Worm (Caenorhabditis elegans) whole organism, midembryonic: ENCODE results near the gene txdc-12.2.
A peak's percentile ranks its signal among the peaks of the same experiment; 100 is the strongest.

ENCODE experiments used
- T22C8.4 ChIP-seq: fragments of 200-800 bp; sonication (Bioruptor generic); IDR thresholded peaks from 2 replicates; pipeline ENCODE4 v1.3.6; 2022; ENCODE audit warnings: missing genetic modification characterization, missing compliant biosample characterization
- cog-1 ChIP-seq: sonication (generic microtip); optimal IDR thresholded peaks from 2 replicates; lab custom pipeline; 2016; ENCODE audit warnings: missing genetic modification characterization, missing compliant biosample characterization
- flt-1 ChIP-seq: fragments of 200-800 bp; sonication (Bioruptor generic); IDR thresholded peaks from 2 replicates; pipeline ENCODE4 v1.3.6; 2022; ENCODE audit warnings: missing genetic modification characterization, missing compliant biosample characterization
- klf-2 ChIP-seq: fragments of 200-800 bp; sonication (Bioruptor generic); conservative IDR thresholded peaks from 2 replicates; pipeline ENCODE4 v1.3.6; 2022; ENCODE audit warnings: missing genetic modification reagents, missing genetic modification characterization, missing compliant biosample characterization
- med-1 ChIP-seq: sonication (generic microtip); optimal IDR thresholded peaks from 2 replicates; lab custom pipeline; 2017; ENCODE audit warnings: missing genetic modification characterization, mild to moderate bottlenecking, missing compliant biosample characterization, antibody characterized with exemption, missing genetic modification reagents; ENCODE audit not compliant: insufficient read depth
- ref-1 ChIP-seq: fragments of 200-800 bp; sonication (Bioruptor generic); conservative IDR thresholded peaks from 2 replicates; pipeline ENCODE4 v1.3.6; 2022; ENCODE audit warnings: missing genetic modification reagents, missing genetic modification characterization, missing compliant biosample characterization
- tab-1 ChIP-seq: fragments of 200-800 bp; sonication (Bioruptor generic); IDR thresholded peaks from 2 replicates; pipeline ENCODE4 v1.3.6; 2022; ENCODE audit warnings: missing genetic modification characterization, missing compliant biosample characterization
- ztf-23 ChIP-seq: fragments of 200-800 bp; sonication (Bioruptor generic); IDR thresholded peaks from 2 replicates; pipeline ENCODE4 v1.3.6; 2022; ENCODE audit warnings: missing genetic modification reagents, missing genetic modification characterization, missing compliant biosample characterization
- ztf-29 ChIP-seq: fragments of 200-800 bp; sonication (Bioruptor generic); IDR thresholded peaks from 2 replicates; pipeline ENCODE4 v1.3.6; 2022; ENCODE audit warnings: missing genetic modification reagents, missing genetic modification characterization, missing compliant biosample characterization

txdc-12.2 gene

DNA sequence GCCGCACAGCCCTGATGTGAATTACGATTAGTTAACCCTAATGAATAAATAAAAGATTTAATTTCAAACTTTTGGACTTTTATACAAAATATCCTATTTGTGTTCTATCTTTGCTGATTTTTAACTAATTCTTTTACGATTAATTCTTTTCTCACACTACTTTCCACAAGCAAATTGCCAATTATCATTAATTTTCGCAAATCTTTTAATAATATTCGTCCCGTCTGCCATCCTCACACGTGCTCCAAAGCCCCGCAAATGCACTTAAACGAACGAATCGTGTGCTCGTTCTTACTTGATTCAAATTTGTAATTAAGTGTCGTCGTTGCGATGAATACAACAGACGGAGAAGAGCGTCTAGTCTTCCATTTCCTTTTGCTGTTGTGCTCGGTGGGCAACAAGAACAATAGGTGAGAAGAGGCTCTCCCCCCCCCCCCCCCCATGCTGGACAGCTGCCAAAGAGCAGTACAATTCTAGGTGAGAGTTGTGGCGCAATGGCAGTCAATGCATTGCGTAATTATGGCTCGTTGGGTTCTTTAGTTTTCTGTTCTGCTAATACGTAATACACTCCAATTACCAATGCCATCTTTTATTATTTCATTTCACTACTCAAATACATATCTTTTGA is 29.6 kb upstream of the txdc-12.2 start:
- no peak for TF ChIP-seq ref-1
- TF ChIP-seq med-1 (GFP tag; lab: Kevin White, UChicago): no peak
- TF ChIP-seq T22C8.4: no peak
- no peak for TF ChIP-seq cog-1 (tag; lab: Kevin White, UChicago)
- TF ChIP-seq flt-1 (GFP tag; lab: Robert Waterston, UW): peak; percentile 59; the same call in 1 of the 2 replicates
- 0 out of 2 replicates have a peak, but pooled peaks have one; percentile 53 for TF ChIP-seq ztf-23 (GFP tag; lab: Robert Waterston, UW)
- TF ChIP-seq tab-1 (GFP tag; lab: Robert Waterston, UW): 0 out of 2 replicates have a peak, but pooled peaks have one; percentile 22

DNA sequence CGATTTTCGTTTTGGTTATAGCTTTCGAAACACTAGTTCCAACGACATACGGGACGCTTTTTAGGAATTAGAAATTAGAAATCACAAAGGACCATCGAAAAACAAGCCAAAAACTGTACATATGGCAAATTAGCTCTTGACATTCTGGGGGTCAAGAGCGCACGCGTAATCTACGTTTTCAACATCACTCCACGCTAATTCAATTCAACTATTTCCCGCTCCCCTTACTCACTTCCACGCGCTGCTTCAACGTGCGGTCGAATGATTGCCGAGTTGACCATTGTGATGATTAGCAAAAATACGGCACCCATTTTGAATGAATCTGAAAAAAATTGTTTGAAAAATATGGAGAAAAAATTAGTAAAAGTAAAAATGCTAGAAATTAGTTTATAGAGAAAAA is 28.6 kb upstream of the txdc-12.2 start:
- no peak for TF ChIP-seq ztf-23 (GFP tag; lab: Robert Waterston, UW)

DNA sequence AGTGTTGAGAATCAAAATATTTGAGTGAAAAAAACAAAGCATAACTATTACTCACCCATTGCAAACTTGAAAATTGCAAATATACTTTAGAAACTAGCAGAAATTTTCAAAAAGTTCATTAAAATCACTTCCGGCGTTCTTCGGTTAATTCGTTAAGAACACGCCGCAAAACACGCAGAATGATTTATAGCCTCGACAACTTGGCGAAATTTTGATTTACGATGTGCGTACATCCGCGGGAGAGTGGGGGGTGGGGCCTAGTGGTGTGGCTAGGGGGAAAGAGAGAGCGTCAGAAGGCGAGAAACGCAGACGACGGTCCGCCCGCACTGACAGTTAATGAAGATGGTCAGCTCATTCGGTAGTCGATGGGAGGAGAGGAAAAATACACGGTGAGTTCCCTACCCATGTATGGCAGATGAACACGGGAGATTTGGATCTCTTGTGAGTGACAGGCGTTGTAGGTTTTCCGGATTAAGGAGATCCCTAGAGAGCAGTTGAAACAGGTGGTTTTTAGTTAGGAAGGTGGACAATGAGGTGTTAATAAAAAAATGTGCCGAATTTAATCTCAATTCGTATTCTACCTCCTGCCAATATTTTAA is 28.0 kb upstream of the txdc-12.2 start, which contains the start of gene igcm-4:
TSS of gene igcm-4 (minus strand) at position 237 of the 599 bp plus-strand sequence.
- TF ChIP-seq cog-1 (tag; lab: Kevin White, UChicago): peak; percentile 27
- 0 out of 2 replicates have a peak, but pooled peaks have one; percentile 40 for TF ChIP-seq flt-1 (GFP tag; lab: Robert Waterston, UW)
- no peak for TF ChIP-seq T22C8.4
- no peak for TF ChIP-seq klf-2 (GFP tag; lab: Robert Waterston, UW)
- no peak for TF ChIP-seq med-1 (GFP tag; lab: Kevin White, UChicago)
- TF ChIP-seq ztf-29: no peak
- TF ChIP-seq tab-1 (GFP tag; lab: Robert Waterston, UW): no peak
- no peak for TF ChIP-seq ref-1
- peak; percentile 59; the same call in 1 of the 2 replicates for TF ChIP-seq ztf-23 (GFP tag; lab: Robert Waterston, UW)

DNA sequence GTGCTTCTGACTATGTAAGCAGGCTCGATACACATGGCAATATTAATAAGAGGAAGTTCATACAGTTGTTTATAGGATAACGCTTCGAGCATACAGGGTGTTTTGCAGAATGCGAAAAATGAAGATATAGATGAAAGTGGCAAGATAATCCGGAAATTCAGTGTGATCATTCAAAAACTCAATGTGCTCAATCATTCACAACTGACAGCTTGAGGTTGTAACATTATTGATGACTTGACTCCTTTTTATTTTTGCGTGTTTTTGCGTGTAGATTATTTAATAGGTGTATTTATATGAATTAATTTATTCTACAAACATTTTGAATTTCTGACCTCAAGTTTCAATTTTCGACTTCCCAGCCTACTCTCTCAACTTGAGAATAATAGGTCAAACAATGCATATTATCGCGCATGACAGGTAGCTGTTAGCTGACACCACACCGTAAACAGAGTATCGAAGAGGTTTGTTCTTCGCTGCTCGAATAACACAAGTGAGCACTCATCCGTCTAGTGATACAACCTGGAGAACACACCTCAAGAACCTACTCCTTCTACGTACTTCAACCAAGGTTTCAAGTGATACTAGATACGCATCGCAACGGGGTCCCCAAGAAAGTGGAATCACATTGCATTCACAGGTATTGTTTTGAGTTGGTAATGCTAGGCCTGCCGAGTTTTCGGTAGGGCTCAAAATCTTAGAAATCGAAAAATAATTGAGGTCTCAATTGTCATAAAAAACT is 26.9 kb upstream of the txdc-12.2 start:
- TF ChIP-seq ref-1: no peak
- TF ChIP-seq klf-2 (GFP tag; lab: Robert Waterston, UW): no peak
- TF ChIP-seq T22C8.4: no peak
- TF ChIP-seq med-1 (GFP tag; lab: Kevin White, UChicago): no peak
- TF ChIP-seq flt-1 (GFP tag; lab: Robert Waterston, UW): no peak
- TF ChIP-seq cog-1 (tag; lab: Kevin White, UChicago): no peak
- TF ChIP-seq ztf-23 (GFP tag; lab: Robert Waterston, UW): no peak
- no peak for TF ChIP-seq ztf-29
- no peak for TF ChIP-seq tab-1 (GFP tag; lab: Robert Waterston, UW)

DNA sequence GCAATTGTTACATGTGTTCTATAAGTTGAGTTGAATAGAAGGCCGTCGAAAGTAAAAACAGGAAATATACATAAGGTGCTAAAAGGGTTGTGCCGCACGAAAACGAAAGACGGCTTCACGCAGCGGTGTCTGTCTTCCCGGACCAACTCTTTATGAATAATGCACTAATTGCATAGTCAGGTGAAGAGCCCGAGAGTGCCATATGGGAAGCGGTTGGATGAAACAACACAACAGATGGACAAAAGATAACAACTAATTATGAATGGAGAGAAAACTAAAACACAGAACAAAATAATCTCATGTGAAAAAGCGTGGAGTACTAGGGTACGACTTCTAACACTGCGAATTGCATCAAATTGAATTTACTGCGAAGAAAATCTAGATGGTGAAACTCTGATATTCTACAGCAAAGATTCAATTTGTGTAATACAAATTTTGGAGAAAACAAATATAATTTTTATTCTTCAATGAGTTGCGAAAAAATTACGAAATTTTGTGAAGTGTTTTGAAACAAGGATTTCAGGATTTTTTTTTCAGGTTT is 25.3 kb upstream of the txdc-12.2 start:
- no peak for TF ChIP-seq cog-1 (tag; lab: Kevin White, UChicago)

DNA sequence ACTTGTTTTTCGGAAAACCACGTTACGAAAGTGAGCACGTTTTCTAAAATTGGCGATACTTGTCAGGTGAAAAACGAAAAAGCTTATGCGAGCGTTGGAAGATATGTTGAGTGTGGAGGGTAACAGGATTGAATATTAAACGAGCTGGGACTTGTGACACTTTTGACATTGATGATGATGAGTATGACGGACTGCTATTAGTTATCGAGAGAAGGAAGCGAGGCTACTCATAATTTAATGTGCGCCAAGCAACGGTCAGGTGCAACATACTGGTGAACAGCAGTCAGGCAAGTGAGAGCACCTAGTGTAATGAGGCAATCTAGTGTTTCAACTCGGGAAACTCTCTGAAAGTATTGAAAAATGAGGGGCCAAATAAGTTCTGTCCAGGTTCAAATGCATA is 24.0 kb upstream of the txdc-12.2 start:
- no peak for TF ChIP-seq ztf-23 (GFP tag; lab: Robert Waterston, UW)
- TF ChIP-seq cog-1 (tag; lab: Kevin White, UChicago): no peak
- no peak for TF ChIP-seq klf-2 (GFP tag; lab: Robert Waterston, UW)
- no peak for TF ChIP-seq flt-1 (GFP tag; lab: Robert Waterston, UW)
- TF ChIP-seq ref-1: no peak
- TF ChIP-seq T22C8.4: no peak
- TF ChIP-seq med-1 (GFP tag; lab: Kevin White, UChicago): no peak
- TF ChIP-seq ztf-29: no peak
- TF ChIP-seq tab-1 (GFP tag; lab: Robert Waterston, UW): no peak

DNA sequence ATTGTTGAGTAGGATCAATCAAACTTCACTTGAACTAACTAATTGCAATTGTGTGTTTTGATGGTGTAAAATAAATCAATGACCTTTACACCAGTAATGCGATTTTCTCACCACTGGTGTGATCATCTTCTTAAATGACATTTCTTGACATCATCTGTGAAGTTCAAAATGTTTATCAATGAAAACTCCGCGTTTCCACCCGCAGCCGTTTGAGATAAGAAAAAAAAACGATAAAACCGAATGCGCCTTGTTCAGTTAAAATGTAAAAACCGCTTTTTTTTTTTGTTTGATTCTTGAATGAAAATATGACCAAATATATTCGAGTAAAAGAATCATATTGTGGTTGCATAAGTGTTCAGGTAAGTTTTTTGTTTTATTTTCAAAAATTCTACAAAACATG is 22.6 kb upstream of the txdc-12.2 start, which contains the start of gene Y102A11A.1:
TSS of gene Y102A11A.1 (plus strand) at position 223 of the 400 bp plus-strand sequence.
- TF ChIP-seq cog-1 (tag; lab: Kevin White, UChicago) (no peak), ztf-23 (GFP tag; lab: Robert Waterston, UW) (no peak), tab-1 (GFP tag; lab: Robert Waterston, UW) (no peak), T22C8.4 (no peak), med-1 (GFP tag; lab: Kevin White, UChicago) (no peak), ref-1 (no peak)

DNA sequence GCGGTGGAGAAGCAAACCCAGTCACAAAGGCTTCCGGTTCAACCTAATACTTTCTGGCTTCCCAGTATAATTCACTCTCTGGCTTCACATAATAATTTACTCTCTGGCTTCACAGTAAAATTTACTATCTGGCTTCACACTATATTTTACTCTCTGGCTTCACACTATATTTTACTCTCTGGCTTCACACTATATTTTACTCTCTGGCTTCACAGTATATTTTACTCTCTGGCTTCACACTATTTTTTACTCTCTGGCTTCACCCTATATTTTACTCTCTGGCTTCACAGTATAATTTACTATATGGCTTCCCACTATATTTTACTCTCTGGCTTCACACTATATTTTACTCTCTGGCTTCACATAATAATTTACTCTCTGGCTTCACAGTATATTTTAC is 17.4 kb upstream of the txdc-12.2 start:
- TF ChIP-seq ztf-23 (GFP tag; lab: Robert Waterston, UW): 0 out of 2 replicates have a peak, but pooled peaks have one; percentile 25

DNA sequence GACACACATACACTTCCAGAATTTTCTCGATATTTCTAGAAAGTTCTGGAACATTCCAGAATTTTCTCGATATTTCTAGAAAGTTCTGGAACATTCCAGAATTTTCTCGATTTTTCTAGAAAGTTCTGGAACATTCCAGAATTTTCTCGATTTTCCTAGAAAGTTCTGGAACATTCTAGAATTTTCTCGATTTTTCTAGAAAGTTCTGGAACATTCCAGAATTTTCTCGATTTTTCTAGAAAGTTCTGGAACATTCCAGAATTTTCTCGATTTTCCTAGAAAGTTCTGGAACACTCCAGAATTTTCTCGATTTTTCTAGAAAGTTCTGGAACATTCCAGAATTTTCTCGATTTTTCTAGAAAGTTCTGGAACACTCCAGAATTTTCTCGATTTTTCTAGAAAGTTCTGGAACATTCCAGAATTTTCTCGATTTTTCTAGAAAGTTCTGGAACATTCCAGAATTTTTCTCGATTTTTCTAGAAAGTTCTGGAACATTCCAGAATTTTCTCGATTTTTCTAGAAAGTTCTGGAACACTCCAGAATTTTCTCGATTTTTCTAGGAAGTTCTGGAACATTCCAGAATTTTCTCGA is 16.3 kb upstream of the txdc-12.2 start:
- TF ChIP-seq ztf-23 (GFP tag; lab: Robert Waterston, UW) (0 out of 2 replicates have a peak, but pooled peaks have one; percentile 61), flt-1 (GFP tag; lab: Robert Waterston, UW) (peak; percentile 97), ref-1 (peak; percentile 63; the same call in 1 of the 2 replicates), tab-1 (GFP tag; lab: Robert Waterston, UW) (peak; percentile 81)
